Fruit fly (Drosophila melanogaster): ENCODE results near the gene CG11226.

Gene CG11226

DNA sequence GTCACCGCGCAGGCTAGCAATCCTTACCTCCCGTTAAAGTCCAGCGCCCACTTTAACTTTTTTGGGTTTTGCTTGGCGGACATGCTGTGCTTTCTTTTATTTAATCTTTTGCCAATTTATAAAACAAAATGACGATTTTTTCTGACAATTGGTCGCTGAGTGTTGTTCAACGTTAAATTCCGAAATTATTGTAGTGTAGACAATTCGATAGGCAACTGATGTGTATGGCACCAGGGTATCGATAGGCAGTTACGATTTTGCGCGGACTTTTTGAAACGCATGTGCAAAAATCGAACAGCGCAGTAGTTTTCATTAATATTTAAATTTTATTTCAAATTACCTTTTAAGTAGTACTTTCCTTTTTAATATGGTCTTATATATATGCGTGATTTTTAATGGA is 31.2 kb downstream of the CG11226 start, which contains the start of gene EMC4 (continued):
- TF ChIP-seq CG6854 (GFP tag; optimal IDR thresholded peaks at IDR 0.05) (peak; percentile 4), bbx (GFP tag; IDR thresholded peaks at IDR 0.05; ENCODE audit: partially characterized antibody) (peak; percentile 76), CG33213 (GFP tag; optimal IDR thresholded peaks at IDR 0.05) (peak; percentile 63), Bteb2 (GFP tag; optimal IDR thresholded peaks at IDR 0.05) (peak; percentile 55), Antp (GFP tag; optimal IDR thresholded peaks at IDR 0.05) (peak; percentile 40), Atf6 (GFP tag; IDR thresholded peaks at IDR 0.05) (no peak), CG7556 (GFP tag; optimal IDR thresholded peaks at IDR 0.05) (peak; percentile 29), CG3281 (GFP tag; optimal IDR thresholded peaks at IDR 0.05) (peak; percentile 34), CG6683 (GFP tag; optimal IDR thresholded peaks at IDR 0.05) (peak; percentile 43), chif (GFP tag; optimal IDR thresholded peaks at IDR 0.05) (peak; percentile 22 to 51), rib (GFP tag; IDR thresholded peaks at IDR 0.05) (peak; percentile 50; the same call in 1 of the 2 replicates), knrl (GFP tag; IDR thresholded peaks at IDR 0.05; ENCODE audit: partially characterized antibody) (peak; percentile 42; the same call in 2 of the 3 replicates), eyg (GFP tag; optimal IDR thresholded peaks at IDR 0.05) (peak; percentile 8), stwl (tag; optimal IDR thresholded peaks at IDR 0.05) (peak; percentile 90), zen (tag; optimal IDR thresholded peaks at IDR 0.05) (peak; percentile 44), amos (GFP tag; IDR thresholded peaks at IDR 0.05; ENCODE audit: partially characterized antibody) (peak; percentile 76), CG6254 (GFP tag; optimal IDR thresholded peaks at IDR 0.05) (peak; percentile 10), emc (GFP tag; optimal IDR thresholded peaks at IDR 0.05) (peak; percentile 23), maf-S (GFP tag; optimal IDR thresholded peaks at IDR 0.05) (peak; percentile 28), CG11456 (GFP tag; IDR thresholded peaks at IDR 0.05) (peak; percentile 36; the same call in 2 of the 3 replicates), CG17186 (GFP tag; optimal IDR thresholded peaks at IDR 0.05) (peak; percentile 48), CG6791 (GFP tag; IDR thresholded peaks at IDR 0.05; ENCODE audit: partially characterized antibody) (peak; percentile 79), CG2116 (GFP tag; optimal IDR thresholded peaks at IDR 0.05) (peak; percentile 93), Dp (GFP tag; optimal IDR thresholded peaks at IDR 0.05) (peak; percentile 95), NK7.1 (GFP tag; optimal IDR thresholded peaks at IDR 0.05) (no peak), klu (GFP tag; IDR thresholded peaks at IDR 0.05) (no peak), dm (GFP tag; optimal IDR thresholded peaks at IDR 0.05) (peak; percentile 3), hkb (optimal IDR thresholded peaks at IDR 0.05) (peak; percentile 39), hkb (GFP tag; IDR thresholded peaks at IDR 0.05) (no peak), sna (GFP tag; IDR thresholded peaks at IDR 0.05; ENCODE audit: partially characterized antibody) (peak; percentile 66), Max (GFP tag; optimal IDR thresholded peaks at IDR 0.05) (peak; percentile 6), CG10959 (GFP tag; IDR thresholded peaks at IDR 0.05) (no peak), az2 (GFP tag; optimal IDR thresholded peaks at IDR 0.05) (peak; percentile 15), HmgD (GFP tag; optimal IDR thresholded peaks at IDR 0.05) (no peak), CG33557 (GFP tag; optimal IDR thresholded peaks at IDR 0.05) (no peak), HHEX (GFP tag; optimal IDR thresholded peaks at IDR 0.05) (peak; percentile 7), h (optimal IDR thresholded peaks at IDR 0.05) (no peak), CG17359 (tag; optimal IDR thresholded peaks at IDR 0.05) (peak; percentile 35), exex (tag; optimal IDR thresholded peaks at IDR 0.05) (no peak), Dref (GFP tag; IDR thresholded peaks at IDR 0.05) (peak; percentile 93), CG14050 (GFP tag; IDR thresholded peaks at IDR 0.05) (0 out of 3 replicates have a peak, but pooled peaks have one; percentile 21), CG8924 (tag; optimal IDR thresholded peaks at IDR 0.05) (peak; percentile 56), lmd (GFP tag; IDR thresholded peaks at IDR 0.05) (no peak; the same call in 1 of the 2 replicates), Pdp1 (GFP tag; optimal IDR thresholded peaks at IDR 0.05) (peak; percentile 39 to 72), cwo (GFP tag; optimal IDR thresholded peaks at IDR 0.05) (peak; percentile 6), unc-4 (GFP tag; IDR thresholded peaks at IDR 0.05; ENCODE audit: partially characterized antibody) (peak; percentile 72), Scr (GFP tag; IDR thresholded peaks at IDR 0.05; ENCODE audit: partially characterized antibody) (peak; percentile 65), CG11504 (tag; optimal IDR thresholded peaks at IDR 0.05) (peak; percentile 29), so (GFP tag; IDR thresholded peaks at IDR 0.05) (no peak), dan (GFP tag; IDR thresholded peaks at IDR 0.05) (no peak)

Data from whole organism, embryonic.